Fruit fly (Drosophila melanogaster) whole organism, embryonic: ENCODE results near the gene CG32845.
A peak's percentile ranks its signal among the peaks of the same experiment; 100 is the strongest.

Experiments used
- Bteb2 ChIP-seq: fragments of 200-800 bp; sonication (Bioruptor generic); optimal IDR thresholded peaks from 2 replicates; lab custom pipeline; 2016; ENCODE audit warnings: missing biosample characterization, missing genetic modification characterization
- CG11695 ChIP-seq: fragments of 200-800 bp; sonication (Bioruptor generic); IDR thresholded peaks from 3 replicates; pipeline ENCODE4 v1.3.6; 2022; ENCODE audit warnings: missing biosample characterization, missing genetic modification characterization
- CG12236 ChIP-seq: fragments of 200-800 bp; sonication (Bioruptor generic); optimal IDR thresholded peaks from 2 replicates; lab custom pipeline; 2016; ENCODE audit warnings: missing biosample characterization, missing genetic modification characterization
- CG1233 ChIP-seq: fragments of 200-800 bp; sonication (Bioruptor generic); optimal IDR thresholded peaks from 4 replicates; lab custom pipeline; 2018; ENCODE audit warnings: missing biosample characterization, mild to moderate bottlenecking, missing genetic modification characterization
- CG12391 ChIP-seq: fragments of 200-800 bp; sonication (Bioruptor generic); optimal IDR thresholded peaks from 3 replicates; lab custom pipeline; 2018; ENCODE audit warnings: missing biosample characterization, mild to moderate bottlenecking, missing genetic modification characterization, moderate library complexity
- CG12744 ChIP-seq: fragments of 200-800 bp; sonication (Bioruptor generic); optimal IDR thresholded peaks from 2 replicates; lab custom pipeline; 2016; ENCODE audit warnings: missing biosample characterization, missing genetic modification characterization
- CG13123 ChIP-seq: fragments of 200-800 bp; sonication (Bioruptor generic); optimal IDR thresholded peaks from 2 replicates; lab custom pipeline; 2016; ENCODE audit warnings: missing biosample characterization, missing genetic modification characterization
- CG14965 ChIP-seq: fragments of 200-800 bp; sonication (Bioruptor generic); optimal IDR thresholded peaks from 2 replicates; lab custom pipeline; 2016; ENCODE audit warnings: missing biosample characterization, missing genetic modification characterization, borderline replicate concordance
- CG16863 ChIP-seq: fragments of 200-800 bp; sonication (Bioruptor generic); optimal IDR thresholded peaks from 3 replicates; lab custom pipeline; 2016; ENCODE audit warnings: missing biosample characterization, missing genetic modification characterization
- CG17829 ChIP-seq: fragments of 200-800 bp; optimal IDR thresholded peaks from 2 replicates; lab custom pipeline; 2019; ENCODE audit warnings: missing biosample characterization, mild to moderate bottlenecking, missing genetic modification characterization, moderate library complexity
- CG1832 ChIP-seq: fragments of 200-800 bp; sonication (Bioruptor generic); optimal IDR thresholded peaks from 2 replicates; lab custom pipeline; 2017; ENCODE audit warnings: missing biosample characterization, mild to moderate bottlenecking, missing genetic modification characterization, inconsistent platforms
- CG2678 ChIP-seq: fragments of 200-800 bp; sonication (Bioruptor generic); optimal IDR thresholded peaks from 3 replicates; lab custom pipeline; 2019; ENCODE audit warnings: missing biosample characterization, mild to moderate bottlenecking, missing genetic modification characterization, moderate library complexity
- CG2712 ChIP-seq: fragments of 200-800 bp; optimal IDR thresholded peaks from 3 replicates; lab custom pipeline; 2019; ENCODE audit warnings: missing biosample characterization, mild to moderate bottlenecking, missing genetic modification characterization, moderate library complexity
- CG31365 ChIP-seq: fragments of 200-800 bp; sonication (Bioruptor generic); optimal IDR thresholded peaks from 2 replicates; lab custom pipeline; 2018; ENCODE audit warnings: missing biosample characterization, mild to moderate bottlenecking, missing genetic modification characterization
- CG33557 ChIP-seq: fragments of 200-800 bp; sonication (Bioruptor generic); optimal IDR thresholded peaks from 2 replicates; lab custom pipeline; 2019; ENCODE audit warnings: missing biosample characterization, mild to moderate bottlenecking, missing genetic modification characterization, moderate library complexity
- CG3838 ChIP-seq: fragments of 200-800 bp; sonication (Bioruptor generic); optimal IDR thresholded peaks from 3 replicates; lab custom pipeline; 2016; ENCODE audit warnings: missing biosample characterization, missing genetic modification characterization
- CG8478 ChIP-seq: fragments of >200 bp; optimal IDR thresholded peaks from 2 replicates; lab custom pipeline; 2018
- CG8765 ChIP-seq: fragments of 200-800 bp; sonication (Bioruptor generic); IDR thresholded peaks from 2 replicates; pipeline ENCODE4 v1.3.6; 2022; ENCODE audit warnings: missing biosample characterization, missing genetic modification characterization
- CG8924 ChIP-seq: fragments of 200-800 bp; optimal IDR thresholded peaks from 3 replicates; lab custom pipeline; 2019; ENCODE audit warnings: missing biosample characterization, mild to moderate bottlenecking, missing genetic modification characterization, moderate library complexity
- CG9609 ChIP-seq: fragments of 200-800 bp; sonication (Bioruptor generic); optimal IDR thresholded peaks from 3 replicates; lab custom pipeline; 2016; ENCODE audit warnings: missing biosample characterization, missing genetic modification characterization
- Dll ChIP-seq: fragments of 200-800 bp; sonication (Bioruptor generic); IDR thresholded peaks from 4 replicates; pipeline ENCODE4 v1.3.6; 2022; ENCODE audit warnings: missing biosample characterization, missing genetic modification characterization; ENCODE audit not compliant: partially characterized antibody
- Drgx ChIP-seq: fragments of 200-800 bp; sonication (Bioruptor generic); IDR thresholded peaks from 2 replicates; pipeline ENCODE4 v1.3.6; 2022; ENCODE audit warnings: missing biosample characterization, missing genetic modification characterization
- Hey ChIP-seq: fragments of 200-800 bp; sonication (Bioruptor generic); optimal IDR thresholded peaks from 3 replicates; lab custom pipeline; 2018; ENCODE audit warnings: missing biosample characterization, mild to moderate bottlenecking, missing genetic modification characterization
- Meics ChIP-seq: fragments of 200-800 bp; sonication (Bioruptor generic); optimal IDR thresholded peaks from 2 replicates; lab custom pipeline; 2017; ENCODE audit warnings: missing biosample characterization, mild to moderate bottlenecking, missing genetic modification characterization
- NC2β ChIP-seq: fragments of 200-800 bp; sonication (Bioruptor generic); optimal IDR thresholded peaks from 2 replicates; lab custom pipeline; 2016; ENCODE audit warnings: missing biosample characterization, missing genetic modification characterization
- Opbp ChIP-seq: fragments of 200-800 bp; sonication (Bioruptor generic); IDR thresholded peaks from 3 replicates; pipeline ENCODE4 v1.3.6; 2022; ENCODE audit warnings: missing biosample characterization, missing genetic modification characterization; ENCODE audit not compliant: partially characterized antibody
- Sox102F ChIP-seq: fragments of 200-800 bp; sonication (Bioruptor generic); optimal IDR thresholded peaks from 2 replicates; lab custom pipeline; 2018; ENCODE audit warnings: missing biosample characterization, mild to moderate bottlenecking, missing genetic modification characterization, moderate library complexity
- Usf ChIP-seq: fragments of 200-800 bp; sonication (Bioruptor generic); optimal IDR thresholded peaks from 2 replicates; lab custom pipeline; 2017; ENCODE audit warnings: missing genotype, missing biosample characterization, missing genetic modification characterization
- Xbp1 ChIP-seq: fragments of 200-800 bp; sonication (Bioruptor generic); optimal IDR thresholded peaks from 3 replicates; lab custom pipeline; 2016; ENCODE audit warnings: missing biosample characterization, mild to moderate bottlenecking, missing genetic modification characterization
- ab ChIP-seq: fragments of 200-800 bp; sonication (Bioruptor generic); optimal IDR thresholded peaks from 2 replicates; lab custom pipeline; 2016; ENCODE audit warnings: missing biosample characterization, missing genetic modification characterization
- cas ChIP-seq: fragments of 200-800 bp; sonication (Bioruptor generic); IDR thresholded peaks from 2 replicates; pipeline ENCODE4 v1.3.6; 2022; ENCODE audit warnings: missing biosample characterization, missing genetic modification characterization
- caup ChIP-seq: fragments of 200-800 bp; sonication (Bioruptor generic); optimal IDR thresholded peaks from 3 replicates; lab custom pipeline; 2017; ENCODE audit warnings: missing biosample characterization, mild to moderate bottlenecking, missing genetic modification characterization, moderate library complexity; ENCODE audit not compliant: severe bottlenecking
- dpn ChIP-seq, 2 experiments: fragments of 200-800 bp; sonication (Bioruptor generic); optimal IDR thresholded peaks; 3 replicates each; lab custom pipeline; 2016; ENCODE audit warnings: missing biosample characterization in 2 of 2, missing genetic modification characterization in 2 of 2
- fd102C ChIP-seq: fragments of 200-800 bp; sonication (Bioruptor generic); optimal IDR thresholded peaks from 2 replicates; lab custom pipeline; 2018; ENCODE audit warnings: missing biosample characterization, mild to moderate bottlenecking, missing genetic modification characterization, moderate library complexity
- fru ChIP-seq: fragments of >200 bp; optimal IDR thresholded peaks from 2 replicates; lab custom pipeline; 2017
- gce ChIP-seq: fragments of 200-800 bp; sonication (Bioruptor generic); IDR thresholded peaks from 3 replicates; pipeline ENCODE4 v1.3.6; 2022; ENCODE audit warnings: missing biosample characterization, missing genetic modification characterization
- gem ChIP-seq: fragments of 200-800 bp; sonication (Bioruptor generic); optimal IDR thresholded peaks from 2 replicates; lab custom pipeline; 2019; ENCODE audit warnings: missing biosample characterization, mild to moderate bottlenecking, missing genetic modification characterization, moderate library complexity
- gro ChIP-seq: fragments of 200-800 bp; sonication (Bioruptor generic); optimal IDR thresholded peaks from 2 replicates; lab custom pipeline; 2016; ENCODE audit warnings: missing biosample characterization, missing genetic modification characterization
- h ChIP-seq: fragments of >200 bp; optimal IDR thresholded peaks from 2 replicates; lab custom pipeline; 2017
- inv ChIP-seq: fragments of 200-800 bp; sonication (Bioruptor generic); IDR thresholded peaks from 2 replicates; pipeline ENCODE4 v1.3.6; 2022; ENCODE audit warnings: missing biosample characterization, missing genetic modification characterization; ENCODE audit not compliant: partially characterized antibody
- nerfin-1 ChIP-seq: fragments of 200-800 bp; sonication (Bioruptor generic); optimal IDR thresholded peaks from 3 replicates; lab custom pipeline; 2019; ENCODE audit warnings: missing biosample characterization, mild to moderate bottlenecking, missing genetic modification characterization, moderate library complexity
- pzg ChIP-seq: fragments of 200-800 bp; sonication (Bioruptor generic); optimal IDR thresholded peaks from 3 replicates; lab custom pipeline; 2018; ENCODE audit warnings: missing biosample characterization, mild to moderate bottlenecking, missing genetic modification characterization, moderate library complexity
- rib ChIP-seq: fragments of 200-800 bp; sonication (Bioruptor generic); IDR thresholded peaks from 2 replicates; pipeline ENCODE4 v1.3.6; 2022; ENCODE audit warnings: missing biosample characterization, missing genetic modification characterization
- row ChIP-seq: fragments of 200-800 bp; sonication (Bioruptor generic); IDR thresholded peaks from 3 replicates; pipeline ENCODE4 v1.3.6; 2022; ENCODE audit warnings: missing biosample characterization, missing genetic modification characterization
- sd ChIP-seq: fragments of 200-800 bp; sonication (Bioruptor generic); optimal IDR thresholded peaks from 3 replicates; lab custom pipeline; 2018; ENCODE audit warnings: missing biosample characterization, mild to moderate bottlenecking, missing genetic modification characterization, moderate library complexity
- sqz ChIP-seq: fragments of 200-800 bp; sonication (Bioruptor generic); optimal IDR thresholded peaks from 3 replicates; lab custom pipeline; 2018; ENCODE audit warnings: missing biosample characterization, mild to moderate bottlenecking, missing genetic modification characterization
- ssp ChIP-seq: fragments of 200-800 bp; sonication (Bioruptor generic); IDR thresholded peaks from 2 replicates; pipeline ENCODE4 v1.3.6; 2022; ENCODE audit warnings: missing biosample characterization, missing genetic modification characterization
- wek ChIP-seq: fragments of 200-800 bp; sonication (Bioruptor generic); optimal IDR thresholded peaks from 3 replicates; lab custom pipeline; 2018; ENCODE audit warnings: missing biosample characterization, mild to moderate bottlenecking, missing genetic modification characterization, moderate library complexity
- yki ChIP-seq: fragments of >200 bp; optimal IDR thresholded peaks from 3 replicates; lab custom pipeline; 2018

CG32845 gene

dm6 chr3L:223019-223902, 49.9 kb downstream of the CG32845 start, which contains the start of the genes pyx and CG33229 (continued):
- peak; percentile 86 for TF ChIP-seq Usf (GFP tag; lab: Kevin White, UChicago)
- TF ChIP-seq CG8478 (lab: Kevin White, UChicago), result no peak
- TF ChIP-seq ssp (GFP tag; lab: Robert Waterston, UW), result peak; percentile 80
- peak; percentile 56 for TF ChIP-seq CG3838
- peak; percentile 71 for TF ChIP-seq CG17829
- TF ChIP-seq fru (lab: Kevin White, UChicago), result no peak
- TF ChIP-seq CG8765 (GFP tag; lab: Robert Waterston, UW), result peak; percentile 52; the same call in 1 of the 2 replicates
- TF ChIP-seq sd (tag; lab: Kevin White, UChicago), result peak; percentile 31
- peak; percentile 92 for TF ChIP-seq CG2678
- TF ChIP-seq CG1233 (GFP tag; lab: Kevin White, UChicago), result peak; percentile 85
- TF ChIP-seq CG2712, result peak; percentile 88
- TF ChIP-seq CG13123, result peak; percentile 79
- TF ChIP-seq cas (GFP tag; lab: Robert Waterston, UW), result peak; percentile 88
- TF ChIP-seq CG12236 (GFP tag; lab: Kevin White, UChicago), result no peak
- peak; percentile 77 for TF ChIP-seq Drgx (GFP tag; lab: Robert Waterston, UW)
- peak; percentile 91 for TF ChIP-seq gem (tag; lab: Kevin White, UChicago)
- peak; percentile 77 for TF ChIP-seq caup (GFP tag; lab: Kevin White, UChicago)
- TF ChIP-seq Dll (GFP tag; lab: Robert Waterston, UW), result 0 out of 4 replicates have a peak, but pooled peaks have one; percentile 26
- peak; percentile 91 for TF ChIP-seq Xbp1 (GFP tag; lab: Kevin White, UChicago)
- peak; percentile 78 for TF ChIP-seq Sox102F (GFP tag; lab: Kevin White, UChicago)
- TF ChIP-seq CG12744 (GFP tag; lab: Kevin White, UChicago), result peak; percentile 75
- TF ChIP-seq Hey (tag; lab: Kevin White, UChicago), result peak; percentile 44
- TF ChIP-seq ab (GFP tag; lab: Kevin White, UChicago), result peak; percentile 75
- peak; percentile 17 for TF ChIP-seq CG31365 (tag; lab: Kevin White, UChicago)
- peak; percentile 88 for TF ChIP-seq CG9609 (GFP tag; lab: Kevin White, UChicago)
- no peak for TF ChIP-seq h (lab: Kevin White, UChicago)
- no peak for TF ChIP-seq Opbp
- TF ChIP-seq Meics, result peak; percentile 89
- TF ChIP-seq CG14965 (GFP tag; lab: Kevin White, UChicago), result no peak
- TF ChIP-seq dpn (GFP tag; optimal IDR thresholded peaks at IDR 0.05; lab: Kevin White, UChicago), result peak; percentile 83 to 90
- TF ChIP-seq CG11695, result peak; percentile 69; the same call in 1 of the 3 replicates
- no peak for TF ChIP-seq yki (lab: Kevin White, UChicago)
- TF ChIP-seq CG1832 (GFP tag; lab: Kevin White, UChicago), result no peak
- peak; percentile 98 for TF ChIP-seq wek (GFP tag; lab: Kevin White, UChicago)
- no peak for TF ChIP-seq fd102C
- no peak for TF ChIP-seq inv (GFP tag; lab: Robert Waterston, UW)
- peak; percentile 70 for TF ChIP-seq CG16863 (GFP tag; lab: Kevin White, UChicago)
- TF ChIP-seq CG33557 (GFP tag; lab: Kevin White, UChicago), result peak; percentile 41
- peak; percentile 87 for TF ChIP-seq CG12391 (tag; lab: Kevin White, UChicago)
- TF ChIP-seq row (GFP tag; lab: Robert Waterston, UW), result peak; percentile 88
- TF ChIP-seq sqz (GFP tag; lab: Kevin White, UChicago), result peak; percentile 24
- TF ChIP-seq gce (GFP tag; lab: Robert Waterston, UW), result peak; percentile 60; the same call in 2 of the 3 replicates
- peak; percentile 62 for TF ChIP-seq nerfin-1 (tag; lab: Kevin White, UChicago)
- TF ChIP-seq rib, result no peak; the same call in 1 of the 2 replicates
- peak; percentile 75 for TF ChIP-seq gro (GFP tag; lab: Kevin White, UChicago)
- peak; percentile 80 for TF ChIP-seq Bteb2 (GFP tag; lab: Kevin White, UChicago)
- TF ChIP-seq CG8924 (tag; lab: Kevin White, UChicago), result peak; percentile 85
- peak; percentile 53 for TF ChIP-seq NC2β (GFP tag; lab: Kevin White, UChicago)
- TF ChIP-seq pzg (GFP tag; lab: Kevin White, UChicago), result peak; percentile 57
